Worm (Caenorhabditis elegans): ENCODE data around the gene lst-6.

The lst-6 gene

DNA sequence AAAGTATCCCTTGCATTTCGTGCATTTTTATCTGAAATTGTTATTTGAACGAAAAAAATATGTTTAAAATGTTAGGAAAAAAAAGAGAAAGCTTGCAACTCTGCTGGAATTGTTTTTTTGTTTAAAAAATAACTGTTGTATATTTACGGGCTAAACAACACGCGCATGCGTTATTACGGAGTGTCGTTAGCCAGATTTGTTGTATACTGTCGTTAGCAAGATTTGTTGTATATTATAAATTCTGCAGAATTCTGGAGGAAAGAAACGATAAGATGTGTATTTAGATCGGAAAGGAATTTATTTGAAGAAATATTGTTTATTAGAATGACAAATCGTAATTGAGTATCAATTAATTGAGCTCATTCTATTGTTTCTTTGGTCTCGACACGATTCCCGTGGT is 54.7 kb downstream of the lst-6 start, which contains the start of gene eif-2Bgamma:
eif-2Bgamma (minus strand) TSS at position 31 of the 400 bp plus-strand sequence.
- TF ChIP-seq R02D3.7 (tag; optimal IDR thresholded peaks at IDR 0.05) (peak; percentile 64), F13H6.1 (tag; optimal IDR thresholded peaks at IDR 0.05) (no peak), ama-1 (optimal IDR thresholded peaks at IDR 0.05) (no peak), gmeb-1 (tag; optimal IDR thresholded peaks at IDR 0.05) (peak; percentile 28), ceh-16 (tag; optimal IDR thresholded peaks at IDR 0.05) (no peak), unc-55 (GFP tag; optimal IDR thresholded peaks at IDR 0.05) (peak; percentile 71), C34F6.9 (tag; optimal IDR thresholded peaks at IDR 0.05) (peak; percentile 65), nhr-129 (tag; optimal IDR thresholded peaks at IDR 0.05) (peak; percentile 46), lsy-2 (tag; optimal IDR thresholded peaks at IDR 0.05) (peak in 1 of 2 experiments; percentile 71), snpc-4 (tag; optimal IDR thresholded peaks at IDR 0.05) (peak; percentile 80)

DNA sequence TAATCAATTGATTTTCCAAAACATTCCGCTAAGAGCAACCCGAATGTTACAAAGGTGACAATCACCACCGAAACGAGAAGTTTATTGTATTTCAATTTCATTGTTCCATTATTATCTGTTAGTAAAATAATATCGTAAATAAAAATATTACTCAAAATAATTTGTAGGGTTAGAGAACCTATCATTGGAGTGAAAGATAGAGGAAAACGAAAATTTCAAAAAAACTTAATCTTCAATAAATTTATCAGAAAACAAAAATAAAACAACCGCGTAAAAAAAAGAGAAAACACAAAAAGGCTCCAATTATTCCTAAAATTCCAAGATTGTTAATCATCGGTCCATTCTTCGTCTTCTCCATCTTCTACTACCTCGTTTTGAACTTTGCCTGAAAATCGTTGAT is 56.7 kb downstream of the lst-6 start, which contains the start of gene tra-2:
tra-2 (minus strand) TSS at position 101 of the 400 bp plus-strand sequence.
- TF ChIP-seq nhr-77 (tag; optimal IDR thresholded peaks at IDR 0.05) (no peak), ceh-82 (tag; optimal IDR thresholded peaks at IDR 0.05) (no peak), nhr-129 (tag; optimal IDR thresholded peaks at IDR 0.05) (no peak), C34F6.9 (tag; optimal IDR thresholded peaks at IDR 0.05) (no peak), sem-4 (tag; optimal IDR thresholded peaks at IDR 0.05) (no peak), nhr-23 (tag; optimal IDR thresholded peaks at IDR 0.05) (no peak), ztf-1 (GFP tag; conservative IDR thresholded peaks at IDR 0.05) (no peak), F13H6.1 (tag; optimal IDR thresholded peaks at IDR 0.05) (no peak), mab-5 (tag; optimal IDR thresholded peaks at IDR 0.05) (no peak), nhr-25 (tag; optimal IDR thresholded peaks at IDR 0.05) (no peak), ztf-11 (tag; optimal IDR thresholded peaks at IDR 0.05) (no peak), unc-62 (GFP tag; optimal IDR thresholded peaks at IDR 0.05) (no peak), R02D3.7 (tag; optimal IDR thresholded peaks at IDR 0.05) (no peak), nhr-6 (tag; optimal IDR thresholded peaks at IDR 0.05) (no peak), gmeb-1 (tag; optimal IDR thresholded peaks at IDR 0.05) (no peak), unc-55 (GFP tag; optimal IDR thresholded peaks at IDR 0.05) (no peak), unc-39 (tag; optimal IDR thresholded peaks at IDR 0.05) (no peak), lin-13 (GFP tag; optimal IDR thresholded peaks at IDR 0.05) (no peak)

All from whole organism, L2 larva.